Worm (Caenorhabditis elegans) whole organism, L2 larva: Measurements from ENCODE around the gene C16C8.26.

Experiments used
- C34F6.9 ChIP-seq: fragments of 150-350 bp; optimal IDR thresholded peaks from 2 replicates; lab custom pipeline; 2014; ENCODE audit warnings: missing biosample characterization, missing genetic modification characterization
- F13H6.1 ChIP-seq: sonication (generic microtip); optimal IDR thresholded peaks from 2 replicates; lab custom pipeline; 2016; ENCODE audit warnings: missing genetic modification characterization, missing compliant biosample characterization
- R02D3.7 ChIP-seq: fragments of 150-350 bp; optimal IDR thresholded peaks from 2 replicates; lab custom pipeline; 2014; ENCODE audit warnings: missing biosample characterization, missing genetic modification characterization
- Y55F3AM.14 ChIP-seq: fragments of 200-800 bp; sonication (Bioruptor generic); optimal IDR thresholded peaks from 2 replicates; lab custom pipeline; 2018; ENCODE audit warnings: mild to moderate bottlenecking, missing genetic modification characterization, missing compliant biosample characterization
- alr-1 ChIP-seq: fragments of 150-350 bp; optimal IDR thresholded peaks from 2 replicates; lab custom pipeline; 2014; ENCODE audit warnings: missing biosample characterization, missing genetic modification characterization
- aly-2 ChIP-seq: fragments of 150-350 bp; optimal IDR thresholded peaks from 2 replicates; lab custom pipeline; 2014; ENCODE audit warnings: missing biosample characterization, missing genetic modification characterization
- blmp-1 ChIP-seq: sonication (generic microtip); optimal IDR thresholded peaks from 2 replicates; lab custom pipeline; 2017; ENCODE audit warnings: missing genetic modification characterization, mild to moderate bottlenecking, missing compliant biosample characterization, antibody characterized with exemption, moderate library complexity; ENCODE audit not compliant: insufficient read depth
- ceh-16 ChIP-seq: fragments of 150-350 bp; optimal IDR thresholded peaks from 2 replicates; lab custom pipeline; 2014; ENCODE audit warnings: missing biosample characterization, missing genetic modification characterization
- ceh-82 ChIP-seq: fragments of 150-350 bp; optimal IDR thresholded peaks from 2 replicates; lab custom pipeline; 2014; ENCODE audit warnings: missing biosample characterization, missing genetic modification characterization
- crh-2 ChIP-seq: sonication (generic microtip); optimal IDR thresholded peaks from 2 replicates; lab custom pipeline; 2017; ENCODE audit warnings: missing biosample characterization, missing genetic modification characterization
- dmd-4 ChIP-seq: sonication (generic microtip); optimal IDR thresholded peaks from 2 replicates; lab custom pipeline; 2017; ENCODE audit warnings: missing biosample characterization, missing genetic modification characterization
- egl-27 ChIP-seq: sonication (generic microtip); optimal IDR thresholded peaks from 3 replicates; lab custom pipeline; 2017; ENCODE audit warnings: missing biosample characterization, missing genetic modification reagents, missing genetic modification characterization
- elt-3 ChIP-seq: sonication (generic microtip); optimal IDR thresholded peaks from 2 replicates; lab custom pipeline; 2017; ENCODE audit warnings: missing biosample characterization, missing genetic modification characterization
- fos-1 ChIP-seq: fragments of 150-350 bp; optimal IDR thresholded peaks from 2 replicates; lab custom pipeline; 2014; ENCODE audit warnings: missing biosample characterization, missing genetic modification characterization
- gmeb-1 ChIP-seq: fragments of 150-350 bp; optimal IDR thresholded peaks from 2 replicates; lab custom pipeline; 2014; ENCODE audit warnings: missing biosample characterization, missing genetic modification characterization
- lin-11 ChIP-seq: fragments of 150-350 bp; sonication (generic microtip); optimal IDR thresholded peaks from 2 replicates; lab custom pipeline; 2014; ENCODE audit warnings: missing biosample characterization, missing genetic modification characterization, inconsistent platforms, mixed read lengths
- lin-13 ChIP-seq: fragments of 150-350 bp; optimal IDR thresholded peaks from 2 replicates; lab custom pipeline; 2014; ENCODE audit warnings: missing biosample characterization, missing genetic modification reagents, missing genetic modification characterization
- lin-39 ChIP-seq: fragments of 150-350 bp; optimal IDR thresholded peaks from 2 replicates; lab custom pipeline; 2014; ENCODE audit warnings: missing biosample characterization, missing genetic modification reagents, missing genetic modification characterization
- mab-5 ChIP-seq: fragments of 150-350 bp; optimal IDR thresholded peaks from 2 replicates; lab custom pipeline; 2014; ENCODE audit warnings: missing biosample characterization, missing genetic modification characterization
- mbf-1 ChIP-seq: sonication (generic microtip); optimal IDR thresholded peaks from 2 replicates; lab custom pipeline; 2017; ENCODE audit warnings: missing biosample characterization, missing genetic modification characterization
- mdl-1 ChIP-seq, 2 experiments: fragments of 150-350 bp in 1 of 2; sonication (generic microtip) in 1 of 2; optimal IDR thresholded peaks; 2 replicates each; lab custom pipeline; 2017; ENCODE audit warnings: missing biosample characterization in 2 of 2, missing genetic modification characterization in 2 of 2
- nhr-10 ChIP-seq: sonication (generic microtip); optimal IDR thresholded peaks from 2 replicates; lab custom pipeline; 2017; ENCODE audit warnings: missing biosample characterization, missing genetic modification characterization
- nhr-11 ChIP-seq: fragments of 150-350 bp; optimal IDR thresholded peaks from 2 replicates; lab custom pipeline; 2014; ENCODE audit warnings: missing biosample characterization, missing genetic modification characterization
- nhr-12 ChIP-seq: fragments of 150-350 bp; optimal IDR thresholded peaks from 2 replicates; lab custom pipeline; 2014; ENCODE audit warnings: missing biosample characterization, missing genetic modification characterization
- nhr-129 ChIP-seq: fragments of 150-350 bp; optimal IDR thresholded peaks from 2 replicates; lab custom pipeline; 2014; ENCODE audit warnings: missing biosample characterization, missing genetic modification characterization
- nhr-21 ChIP-seq: fragments of 150-350 bp; optimal IDR thresholded peaks from 2 replicates; lab custom pipeline; 2014; ENCODE audit warnings: missing biosample characterization, missing genetic modification characterization
- nhr-237 ChIP-seq: fragments of 150-350 bp; optimal IDR thresholded peaks from 2 replicates; lab custom pipeline; 2014; ENCODE audit warnings: missing biosample characterization, missing genetic modification characterization
- nhr-25 ChIP-seq: fragments of 150-350 bp; sonication (generic microtip); optimal IDR thresholded peaks from 3 replicates; lab custom pipeline; 2014; ENCODE audit warnings: missing biosample characterization, missing genetic modification characterization
- nhr-6 ChIP-seq: fragments of 150-350 bp; optimal IDR thresholded peaks from 2 replicates; lab custom pipeline; 2014; ENCODE audit warnings: missing biosample characterization, missing genetic modification characterization
- nhr-77 ChIP-seq: fragments of 150-350 bp; optimal IDR thresholded peaks from 2 replicates; lab custom pipeline; 2014; ENCODE audit warnings: missing biosample characterization, missing genetic modification characterization
- peb-1 ChIP-seq: fragments of 150-350 bp; optimal IDR thresholded peaks from 2 replicates; lab custom pipeline; 2014; ENCODE audit warnings: missing biosample characterization, missing genetic modification characterization
- sem-4 ChIP-seq: fragments of 150-350 bp; optimal IDR thresholded peaks from 2 replicates; lab custom pipeline; 2014; ENCODE audit warnings: missing biosample characterization, missing genetic modification reagents, missing genetic modification characterization
- skn-1 ChIP-seq: sonication (generic microtip); optimal IDR thresholded peaks from 2 replicates; lab custom pipeline; 2017; ENCODE audit warnings: missing biosample characterization, missing genetic modification characterization
- sma-3 ChIP-seq: sonication (generic microtip); optimal IDR thresholded peaks from 2 replicates; lab custom pipeline; 2016; ENCODE audit warnings: missing genetic modification reagents, missing genetic modification characterization, missing compliant biosample characterization
- sma-9 ChIP-seq, 2 experiments: fragments of 150-350 bp in 1 of 2; sonication (generic microtip) in 1 of 2; optimal IDR thresholded peaks; 2 replicates each; lab custom pipeline; 2014 to 2016; ENCODE audit warnings: missing genetic modification characterization in 2 of 2, mild to moderate bottlenecking in 1 of 2, missing biosample characterization in 1 of 2, missing compliant biosample characterization in 1 of 2, missing genetic modification reagents in 1 of 2, moderate library complexity in 1 of 2
- snpc-4 ChIP-seq: fragments of 150-350 bp; optimal IDR thresholded peaks from 2 replicates; lab custom pipeline; 2014; ENCODE audit warnings: missing biosample characterization, missing genetic modification characterization
- unc-39 ChIP-seq: fragments of 150-350 bp; optimal IDR thresholded peaks from 2 replicates; lab custom pipeline; 2014; ENCODE audit warnings: missing biosample characterization, missing genetic modification characterization
- unc-55 ChIP-seq: fragments of 150-350 bp; sonication (generic microtip); optimal IDR thresholded peaks from 3 replicates; lab custom pipeline; 2014; ENCODE audit warnings: missing biosample characterization, missing genetic modification reagents, missing genetic modification characterization
- unc-62 ChIP-seq: fragments of 150-350 bp; optimal IDR thresholded peaks from 2 replicates; lab custom pipeline; 2014; ENCODE audit warnings: missing biosample characterization, missing genetic modification reagents, missing genetic modification characterization
- ztf-1 ChIP-seq: fragments of 200-800 bp; sonication (Bioruptor generic); conservative IDR thresholded peaks from 2 replicates; pipeline ENCODE4 v1.3.6; 2022; ENCODE audit warnings: missing genetic modification characterization, missing compliant biosample characterization
- ztf-11 ChIP-seq: sonication (generic microtip); optimal IDR thresholded peaks from 2 replicates; lab custom pipeline; 2017; ENCODE audit warnings: missing biosample characterization, missing genetic modification characterization
- ztf-4 ChIP-seq: fragments of 150-350 bp; optimal IDR thresholded peaks from 2 replicates; lab custom pipeline; 2014; ENCODE audit warnings: missing biosample characterization, missing genetic modification characterization

Gene C16C8.26

ce11 chrII:3439842-3440640, 18.1 kb downstream of the C16C8.26 start:
- TF ChIP-seq lin-11 (tag; lab: Kevin White, UChicago) (no peak), sma-9 (GFP tag; optimal IDR thresholded peaks at IDR 0.05; lab: Kevin White, UChicago) (peak; percentile 90), sma-9 (tag; optimal IDR thresholded peaks at IDR 0.05; lab: Kevin White, UChicago) (no peak), fos-1 (peak; percentile 72), sma-3 (GFP tag; lab: Kevin White, UChicago) (peak; percentile 66), snpc-4 (tag; lab: Kevin White, UChicago) (peak; percentile 59), mdl-1 (tag; optimal IDR thresholded peaks at IDR 0.05; lab: Kevin White, UChicago) (no peak)

- no peak for TF ChIP-seq elt-3 (tag; lab: Kevin White, UChicago)
- no peak for TF ChIP-seq ztf-11
- TF ChIP-seq sem-4 (tag; lab: Kevin White, UChicago), result no peak
- TF ChIP-seq lin-11 (tag; lab: Kevin White, UChicago), result no peak
- TF ChIP-seq Y55F3AM.14 (GFP tag; lab: Kevin White, UChicago), result no peak
- TF ChIP-seq fos-1, result peak; percentile 64
- TF ChIP-seq sma-3 (GFP tag; lab: Kevin White, UChicago), result peak; percentile 68
- no peak for TF ChIP-seq snpc-4 (tag; lab: Kevin White, UChicago)
- TF ChIP-seq lin-13 (GFP tag; lab: Kevin White, UChicago), result peak; percentile 27
- TF ChIP-seq nhr-21 (tag; lab: Kevin White, UChicago), result peak; percentile 6
- peak; percentile 46 for TF ChIP-seq gmeb-1 (tag; lab: Kevin White, UChicago)
- peak; percentile 29 for TF ChIP-seq crh-2 (tag; lab: Kevin White, UChicago)
- TF ChIP-seq sma-9 (GFP tag; optimal IDR thresholded peaks at IDR 0.05; lab: Kevin White, UChicago), result peak; percentile 16
- no peak for TF ChIP-seq sma-9 (tag; optimal IDR thresholded peaks at IDR 0.05; lab: Kevin White, UChicago)
- peak; percentile 12 for TF ChIP-seq nhr-129 (tag; lab: Kevin White, UChicago)
- no peak for TF ChIP-seq unc-62 (GFP tag; lab: Kevin White, UChicago)
- no peak for TF ChIP-seq R02D3.7 (tag; lab: Kevin White, UChicago)
- TF ChIP-seq egl-27 (tag; lab: Kevin White, UChicago), result peak; percentile 7
- no peak for TF ChIP-seq mbf-1 (tag; lab: Kevin White, UChicago)
- no peak for TF ChIP-seq aly-2
Measured at ce11 chrII:3439244-3439698, 18.8 kb downstream of the C16C8.26 start.

ce11 chrII:3438280-3438679, 19.8 kb downstream of the C16C8.26 start:
- TF ChIP-seq ceh-16 (tag; lab: Kevin White, UChicago), result no peak
- peak; percentile 39 for TF ChIP-seq blmp-1 (tag; lab: Kevin White, UChicago)

ce11 chrII:3437393-3437792, 20.7 kb downstream of the C16C8.26 start:
- TF ChIP-seq nhr-12 (tag; lab: Kevin White, UChicago), result no peak
- TF ChIP-seq Y55F3AM.14 (GFP tag; lab: Kevin White, UChicago), result no peak
- no peak for TF ChIP-seq blmp-1 (tag; lab: Kevin White, UChicago)
- TF ChIP-seq ztf-11, result no peak
- no peak for TF ChIP-seq unc-39 (tag; lab: Kevin White, UChicago)
- no peak for TF ChIP-seq mdl-1 (tag; optimal IDR thresholded peaks at IDR 0.05; lab: Kevin White, UChicago)
- no peak for TF ChIP-seq F13H6.1 (tag; lab: Kevin White, UChicago)
- no peak for TF ChIP-seq ztf-1 (GFP tag; lab: Robert Waterston, UW)
- TF ChIP-seq dmd-4 (tag; lab: Kevin White, UChicago), result no peak
- TF ChIP-seq egl-27 (tag; lab: Kevin White, UChicago), result no peak
- TF ChIP-seq peb-1 (tag; lab: Kevin White, UChicago), result no peak
- no peak for TF ChIP-seq lin-39
- no peak for TF ChIP-seq nhr-237 (tag; lab: Kevin White, UChicago)
- no peak for TF ChIP-seq R02D3.7 (tag; lab: Kevin White, UChicago)
- TF ChIP-seq nhr-25 (tag; lab: Kevin White, UChicago), result no peak

ce11 chrII:3436412-3436811, 21.7 kb downstream of the C16C8.26 start, which contains the start of gene skpo-2:
Gene skpo-2 (minus strand): TSS chrII:3436512.
- TF ChIP-seq mab-5 (no peak), nhr-10 (no peak), nhr-11 (tag; lab: Kevin White, UChicago) (no peak), unc-39 (tag; lab: Kevin White, UChicago) (no peak), sem-4 (tag; lab: Kevin White, UChicago) (no peak), ztf-4 (no peak), lin-39 (no peak), nhr-6 (tag; lab: Kevin White, UChicago) (no peak), nhr-12 (tag; lab: Kevin White, UChicago) (no peak), dmd-4 (tag; lab: Kevin White, UChicago) (no peak), R02D3.7 (tag; lab: Kevin White, UChicago) (no peak), unc-55 (GFP tag; lab: Kevin White, UChicago) (no peak), blmp-1 (tag; lab: Kevin White, UChicago) (no peak), skn-1 (tag; lab: Kevin White, UChicago) (no peak), alr-1 (no peak), C34F6.9 (tag; lab: Kevin White, UChicago) (no peak), ceh-82 (no peak), nhr-77 (no peak), mbf-1 (tag; lab: Kevin White, UChicago) (no peak)
